Fruit fly (Drosophila melanogaster) whole organism, prepupa: Measurements from ENCODE around the gene Rint1.
A peak's percentile ranks its signal among the peaks of the same experiment; 100 is the strongest.

Source experiments
- CG11294 ChIP-seq: fragments of 200-800 bp; sonication (Bioruptor generic); IDR thresholded peaks from 2 replicates; pipeline ENCODE4 v1.3.6; 2022; ENCODE audit warnings: missing biosample characterization, missing genetic modification characterization
- CG11902 ChIP-seq: fragments of 200-800 bp; sonication (Bioruptor generic); optimal IDR thresholded peaks from 3 replicates; lab custom pipeline; 2016; ENCODE audit warnings: missing biosample characterization, missing genetic modification characterization
- CG15336 ChIP-seq: fragments of 200-800 bp; sonication (Bioruptor generic); IDR thresholded peaks from 2 replicates; pipeline ENCODE4 v1.3.6; 2022; ENCODE audit warnings: missing biosample characterization, missing genetic modification characterization
- CG1621 ChIP-seq: fragments of 200-800 bp; sonication (Bioruptor generic); optimal IDR thresholded peaks from 3 replicates; lab custom pipeline; 2018; ENCODE audit warnings: missing biosample characterization, mild to moderate bottlenecking, missing genetic modification characterization
- CG3032 ChIP-seq: fragments of 200-800 bp; optimal IDR thresholded peaks from 2 replicates; lab custom pipeline; 2019; ENCODE audit warnings: missing biosample characterization, mild to moderate bottlenecking, missing genetic modification characterization, moderate library complexity
- CG31627 ChIP-seq: fragments of 200-800 bp; sonication (Bioruptor generic); optimal IDR thresholded peaks from 3 replicates; lab custom pipeline; 2016; ENCODE audit warnings: missing biosample characterization, missing genetic modification characterization
- CG3919 ChIP-seq: fragments of 200-800 bp; sonication (Bioruptor generic); optimal IDR thresholded peaks from 3 replicates; lab custom pipeline; 2016; ENCODE audit warnings: missing biosample characterization, missing genetic modification characterization
- CG6163 ChIP-seq: fragments of 200-800 bp; sonication (Bioruptor generic); IDR thresholded peaks from 3 replicates; pipeline ENCODE4 v1.3.6; 2022; ENCODE audit warnings: missing biosample characterization, missing genetic modification characterization
- CG6276 ChIP-seq: fragments of 200-800 bp; sonication (Bioruptor generic); optimal IDR thresholded peaks from 2 replicates; lab custom pipeline; 2017; ENCODE audit warnings: missing biosample characterization, mild to moderate bottlenecking, missing genetic modification characterization
- CG6792 ChIP-seq: fragments of 200-800 bp; sonication (Bioruptor generic); optimal IDR thresholded peaks from 3 replicates; lab custom pipeline; 2016; ENCODE audit warnings: missing biosample characterization, missing genetic modification characterization
- CG6808 ChIP-seq: fragments of 200-800 bp; sonication (Bioruptor generic); optimal IDR thresholded peaks from 3 replicates; lab custom pipeline; 2017; ENCODE audit warnings: missing biosample characterization, missing genetic modification characterization, mild to moderate bottlenecking, moderate library complexity, missing genetic modification reagents
- CG6854 ChIP-seq: fragments of 200-800 bp; sonication (Bioruptor generic); optimal IDR thresholded peaks from 2 replicates; lab custom pipeline; 2017; ENCODE audit warnings: missing biosample characterization, mild to moderate bottlenecking, missing genetic modification characterization
- CG7368 ChIP-seq: fragments of 200-800 bp; sonication (Bioruptor generic); optimal IDR thresholded peaks from 3 replicates; lab custom pipeline; 2016; ENCODE audit warnings: missing biosample characterization, missing genetic modification characterization
- CG8119 ChIP-seq: fragments of 200-800 bp; sonication (Bioruptor generic); IDR thresholded peaks from 3 replicates; pipeline ENCODE4 v1.3.6; 2022; ENCODE audit warnings: missing biosample characterization, missing genetic modification characterization
- CG8632 ChIP-seq: fragments of 200-800 bp; sonication (Bioruptor generic); optimal IDR thresholded peaks from 3 replicates; lab custom pipeline; 2016; ENCODE audit warnings: missing biosample characterization, missing genetic modification characterization
- CG9139 ChIP-seq: fragments of 200-800 bp; sonication (Bioruptor generic); optimal IDR thresholded peaks from 3 replicates; lab custom pipeline; 2017; ENCODE audit warnings: missing biosample characterization, mild to moderate bottlenecking, missing genetic modification characterization
- Eip75B ChIP-seq: fragments of 200-800 bp; sonication (Bioruptor generic); optimal IDR thresholded peaks from 3 replicates; lab custom pipeline; 2016; ENCODE audit warnings: missing biosample characterization, missing genetic modification characterization
- Eip78C ChIP-seq: fragments of 200-800 bp; sonication (Bioruptor generic); peaks from one replicate; lab custom pipeline; 2016; ENCODE audit warnings: missing biosample characterization, missing genetic modification characterization
- Eip93F ChIP-seq: fragments of 200-800 bp; sonication (Bioruptor generic); optimal IDR thresholded peaks from 2 replicates; lab custom pipeline; 2016; ENCODE audit warnings: missing biosample characterization, mild to moderate bottlenecking, missing genetic modification characterization
- Gug ChIP-seq: fragments of 200-800 bp; sonication (Bioruptor generic); IDR thresholded peaks from 2 replicates; pipeline ENCODE4 v1.3.6; 2022; ENCODE audit warnings: missing biosample characterization, missing genetic modification characterization
- Hr4 ChIP-seq: fragments of 200-800 bp; sonication (Bioruptor generic); optimal IDR thresholded peaks from 3 replicates; lab custom pipeline; 2016; ENCODE audit warnings: missing biosample characterization, missing genetic modification characterization
- Lpt ChIP-seq: fragments of 200-800 bp; sonication (Bioruptor generic); optimal IDR thresholded peaks from 3 replicates; lab custom pipeline; 2016; ENCODE audit warnings: missing biosample characterization, missing genetic modification characterization
- OdsH ChIP-seq: fragments of 200-800 bp; sonication (Bioruptor generic); optimal IDR thresholded peaks from 3 replicates; lab custom pipeline; 2016; ENCODE audit warnings: missing biosample characterization, missing genetic modification characterization
- Sox14 ChIP-seq: fragments of 200-800 bp; sonication (Bioruptor generic); optimal IDR thresholded peaks from 3 replicates; lab custom pipeline; 2016; ENCODE audit warnings: missing biosample characterization, missing genetic modification characterization
- Sox15 ChIP-seq: fragments of 200-800 bp; sonication (Bioruptor generic); optimal IDR thresholded peaks from 3 replicates; lab custom pipeline; 2016; ENCODE audit warnings: missing biosample characterization, missing genetic modification characterization
- acj6 ChIP-seq: fragments of 200-800 bp; sonication (Bioruptor generic); optimal IDR thresholded peaks from 3 replicates; lab custom pipeline; 2016; ENCODE audit warnings: missing biosample characterization, missing genetic modification characterization
- cyc ChIP-seq: fragments of 200-800 bp; sonication (Bioruptor generic); optimal IDR thresholded peaks from 3 replicates; lab custom pipeline; 2016; ENCODE audit warnings: missing biosample characterization, missing genetic modification characterization
- dac ChIP-seq: fragments of 200-800 bp; sonication (Bioruptor generic); optimal IDR thresholded peaks from 2 replicates; lab custom pipeline; 2017; ENCODE audit warnings: missing biosample characterization, mild to moderate bottlenecking, missing genetic modification characterization
- dsx ChIP-seq: fragments of 200-800 bp; optimal IDR thresholded peaks from 3 replicates; lab custom pipeline; 2019; ENCODE audit warnings: missing biosample characterization, mild to moderate bottlenecking, missing genetic modification characterization, moderate library complexity; ENCODE audit not compliant: poor library complexity, severe bottlenecking
- eg ChIP-seq: fragments of 200-800 bp; sonication (Bioruptor generic); IDR thresholded peaks from 3 replicates; pipeline ENCODE4 v1.3.6; 2022; ENCODE audit warnings: missing biosample characterization, missing genetic modification characterization
- esn ChIP-seq: fragments of 200-800 bp; sonication (Bioruptor generic); optimal IDR thresholded peaks from 2 replicates; lab custom pipeline; 2016; ENCODE audit warnings: missing biosample characterization, mild to moderate bottlenecking, missing genetic modification characterization, moderate library complexity
- fd59A ChIP-seq: fragments of 200-800 bp; sonication (Bioruptor generic); optimal IDR thresholded peaks from 2 replicates; lab custom pipeline; 2017; ENCODE audit warnings: missing biosample characterization, mild to moderate bottlenecking, missing genetic modification characterization, missing genetic modification reagents
- fd85E ChIP-seq: fragments of 200-800 bp; sonication (Bioruptor generic); optimal IDR thresholded peaks from 3 replicates; lab custom pipeline; 2016; ENCODE audit warnings: missing biosample characterization, missing genetic modification characterization
- net ChIP-seq: fragments of 200-800 bp; sonication (Bioruptor generic); optimal IDR thresholded peaks from 3 replicates; lab custom pipeline; 2016; ENCODE audit warnings: missing biosample characterization, missing genetic modification characterization
- pdm3 ChIP-seq: fragments of 200-800 bp; sonication (Bioruptor generic); optimal IDR thresholded peaks from 3 replicates; lab custom pipeline; 2016; ENCODE audit warnings: missing biosample characterization, missing genetic modification characterization
- salr ChIP-seq, 2 experiments: fragments of 200-800 bp; sonication (Bioruptor generic); optimal IDR thresholded peaks; 3 replicates each; lab custom pipeline; 2016 to 2018; ENCODE audit warnings: missing biosample characterization in 2 of 2, missing genetic modification characterization in 2 of 2, mild to moderate bottlenecking in 1 of 2
- spab ChIP-seq: fragments of 200-800 bp; sonication (Bioruptor generic); optimal IDR thresholded peaks from 2 replicates; lab custom pipeline; 2017; ENCODE audit warnings: missing biosample characterization, mild to moderate bottlenecking, missing genetic modification characterization, missing genetic modification reagents
- ss ChIP-seq, 2 experiments: fragments of 200-800 bp; sonication (Bioruptor generic); optimal IDR thresholded peaks; 2 replicates in 1 of 2; 3 replicates in 1 of 2; lab custom pipeline; 2017 to 2018; ENCODE audit warnings: mild to moderate bottlenecking in 2 of 2, missing biosample characterization in 2 of 2, missing genetic modification characterization in 2 of 2, moderate library complexity in 1 of 2
- svp ChIP-seq: fragments of 200-800 bp; sonication (Bioruptor generic); peaks from one replicate; lab custom pipeline; 2016; ENCODE audit warnings: missing biosample characterization, missing genetic modification characterization
- vri ChIP-seq: fragments of 200-800 bp; sonication (Bioruptor generic); optimal IDR thresholded peaks from 3 replicates; lab custom pipeline; 2016; ENCODE audit warnings: missing biosample characterization, mild to moderate bottlenecking, missing genetic modification characterization

Rint1 gene

DNA sequence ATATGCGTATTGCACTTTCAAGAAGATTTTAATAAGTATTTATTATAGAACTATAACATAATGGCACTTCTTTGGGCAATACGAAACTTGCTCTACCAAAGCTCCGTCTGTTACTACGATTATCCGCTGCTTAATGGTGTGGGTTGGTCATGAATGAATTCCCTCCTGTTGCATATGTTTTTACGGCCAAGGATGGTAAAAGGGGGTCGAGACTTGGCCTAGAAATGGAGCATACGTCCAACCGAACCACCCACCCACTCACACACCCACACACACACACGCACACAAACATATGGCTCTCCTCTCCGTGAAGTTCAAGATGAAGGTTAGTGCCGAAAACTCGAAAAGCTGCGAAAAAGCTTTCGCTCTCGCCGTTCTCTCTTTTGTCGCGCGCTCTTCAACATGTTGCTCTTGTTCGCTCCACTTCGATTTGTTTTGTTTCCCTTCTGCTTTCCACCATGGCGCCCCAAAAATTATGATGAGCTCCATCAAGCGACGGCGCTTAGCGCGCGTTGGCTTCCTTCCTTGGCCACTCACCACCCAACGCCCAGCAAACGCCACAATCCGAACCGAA lies 9.8 kb upstream of the Rint1 start:
- TF ChIP-seq net (no peak), CG15336 (no peak), CG6276 (no peak), CG6854 (GFP tag; lab: Kevin White, UChicago) (no peak), CG6163 (GFP tag; lab: Robert Waterston, UW) (no peak)
- TF ChIP-seq, all 60 proteins: peak for 0

DNA sequence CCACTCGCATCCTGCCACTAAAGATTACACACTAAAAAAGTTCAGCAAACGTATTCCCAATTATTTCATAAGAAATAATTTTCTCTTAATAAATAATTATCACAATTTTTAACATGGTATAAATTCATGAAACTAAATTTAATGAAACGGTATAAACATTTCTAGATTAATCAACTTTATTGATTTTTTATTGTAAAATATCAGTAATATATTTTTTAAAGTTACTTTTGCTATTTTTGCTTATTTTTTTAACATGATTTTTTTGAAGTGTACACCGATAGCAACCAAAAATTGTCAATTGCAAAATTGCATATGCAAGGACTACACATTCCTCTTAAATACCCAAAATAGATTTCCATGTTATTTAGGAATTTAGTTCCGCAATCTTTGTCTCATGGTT lies 9.3 kb upstream of the Rint1 start:
- TF ChIP-seq ss (GFP tag; optimal IDR thresholded peaks at IDR 0.05; lab: Kevin White, UChicago) (no peak), CG9139 (no peak), cyc (GFP tag; lab: Kevin White, UChicago) (no peak), spab (GFP tag; lab: Kevin White, UChicago) (no peak), CG6792 (GFP tag; lab: Kevin White, UChicago) (no peak), Eip75B (GFP tag; lab: Kevin White, UChicago) (no peak), CG6854 (GFP tag; lab: Kevin White, UChicago) (no peak), eg (GFP tag; lab: Robert Waterston, UW) (no peak), Gug (GFP tag; lab: Robert Waterston, UW) (no peak), CG1621 (tag; lab: Kevin White, UChicago) (no peak), CG3032 (tag; lab: Kevin White, UChicago) (no peak), CG3919 (GFP tag; lab: Kevin White, UChicago) (no peak), vri (GFP tag; lab: Kevin White, UChicago) (no peak), esn (GFP tag; lab: Kevin White, UChicago) (no peak), CG11294 (GFP tag; lab: Robert Waterston, UW) (no peak), Lpt (GFP tag; lab: Kevin White, UChicago) (no peak)

DNA sequence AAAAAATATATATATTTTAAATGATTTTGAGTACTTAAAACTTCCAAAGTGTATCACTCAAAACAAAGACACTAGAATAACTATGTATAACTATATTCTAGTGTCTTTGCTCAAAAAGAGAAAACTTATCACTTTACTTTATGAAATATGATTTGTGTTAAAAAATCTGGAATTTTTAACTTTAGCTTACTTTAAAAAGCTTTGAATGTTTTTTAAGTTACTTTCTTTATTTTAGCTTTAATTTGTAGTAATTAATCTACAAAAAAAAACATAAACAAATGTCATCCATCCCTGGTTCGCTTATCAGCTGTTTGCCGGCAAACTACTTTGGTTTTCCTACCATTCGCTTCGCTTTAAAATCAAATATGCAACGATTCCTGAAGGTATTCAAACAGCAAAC lies 3.7 kb upstream of the Rint1 start, which contains the start of gene CG8607:
TSS of gene CG8607 (plus strand) at position 301 of the 400 bp plus-strand sequence.
- TF ChIP-seq Eip78C (GFP tag; lab: Kevin White, UChicago): no peak
- no peak for TF ChIP-seq svp
- TF ChIP-seq dsx (GFP tag; lab: Kevin White, UChicago): no peak
- TF ChIP-seq fd85E (GFP tag; lab: Kevin White, UChicago): no peak
- TF ChIP-seq CG11294 (GFP tag; lab: Robert Waterston, UW): no peak
- no peak for TF ChIP-seq CG11902
- TF ChIP-seq CG8632: no peak
- TF ChIP-seq CG31627: no peak
- TF ChIP-seq fd59A (GFP tag; lab: Kevin White, UChicago): no peak
- TF ChIP-seq eg (GFP tag; lab: Robert Waterston, UW): no peak
- no peak for TF ChIP-seq ss (GFP tag; optimal IDR thresholded peaks at IDR 0.05; lab: Kevin White, UChicago)

DNA sequence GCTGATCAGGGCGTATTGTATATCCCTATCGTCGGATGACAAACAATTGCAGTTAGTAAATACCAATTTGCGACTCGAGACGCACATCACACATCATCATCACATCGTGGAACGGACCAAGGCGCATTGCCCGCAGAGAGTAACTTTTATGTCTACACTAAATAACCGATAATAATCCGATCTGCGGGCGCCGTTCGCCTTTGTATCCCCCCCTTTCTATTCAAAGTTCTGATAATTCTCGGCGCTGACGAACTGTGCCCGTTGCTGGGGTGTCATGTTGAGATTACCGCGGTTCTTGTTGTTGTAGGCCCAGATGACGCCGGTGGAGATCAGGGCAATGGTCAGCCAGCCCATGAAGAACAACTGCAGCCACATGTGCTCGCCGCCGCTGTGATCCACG lies 3.3 kb downstream of the Rint1 start:
- TF ChIP-seq eg (GFP tag; lab: Robert Waterston, UW): no peak
- TF ChIP-seq salr (GFP tag; optimal IDR thresholded peaks at IDR 0.05; lab: Kevin White, UChicago): no peak
- no peak for TF ChIP-seq acj6
- TF ChIP-seq CG7368 (GFP tag; lab: Kevin White, UChicago): no peak
- no peak for TF ChIP-seq Hr4 (GFP tag; lab: Kevin White, UChicago)
- TF ChIP-seq Sox15 (GFP tag; lab: Kevin White, UChicago): no peak

DNA sequence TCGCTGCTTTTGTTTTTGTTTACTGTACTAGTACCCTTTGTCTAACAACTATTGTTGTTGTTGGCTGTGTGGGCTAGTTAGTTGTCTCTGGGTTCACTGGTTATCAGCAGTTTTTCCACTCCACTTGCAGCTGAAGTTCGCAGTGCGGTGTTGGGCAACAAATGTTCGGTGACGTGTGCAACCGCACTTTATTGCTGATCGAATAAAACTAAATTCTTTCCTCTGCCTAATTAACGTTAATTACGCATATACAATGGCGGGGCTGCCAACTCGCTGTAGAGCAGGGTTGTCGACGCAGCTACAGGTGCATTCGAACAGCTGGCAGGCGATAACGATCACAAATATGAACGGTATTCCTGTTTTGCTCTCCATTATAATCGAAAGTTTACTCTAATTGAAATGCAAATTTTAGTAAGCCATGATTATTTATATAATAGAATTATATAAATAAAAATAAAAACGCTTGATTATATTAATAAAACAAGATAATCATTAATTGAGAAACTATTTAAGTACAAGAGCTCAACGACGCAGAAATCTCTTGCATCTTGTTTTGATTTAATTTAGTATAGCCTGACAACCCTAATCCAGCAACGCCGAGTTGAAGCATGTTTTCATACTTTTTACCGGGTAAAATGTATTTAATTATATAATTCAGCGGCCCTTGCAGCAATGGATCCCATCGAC lies 5.3 kb downstream of the Rint1 start, which contains the start of the genes mrva, CG42307 and mus312:
TSS of gene mrva (minus strand) at position 276 of the 687 bp plus-strand sequence.
TSS of gene CG42307 (plus strand) at position 566 of the 687 bp plus-strand sequence.
TSS of gene mus312 (plus strand) at position 566 of the 687 bp plus-strand sequence.
- no peak for TF ChIP-seq pdm3 (GFP tag; lab: Kevin White, UChicago)
- no peak for TF ChIP-seq fd85E (GFP tag; lab: Kevin White, UChicago)
- TF ChIP-seq Sox14: peak; percentile 79
- no peak for TF ChIP-seq OdsH (GFP tag; lab: Kevin White, UChicago)
- peak; percentile 89 for TF ChIP-seq eg (GFP tag; lab: Robert Waterston, UW)
- no peak for TF ChIP-seq Eip78C (GFP tag; lab: Kevin White, UChicago)
- TF ChIP-seq CG6854 (GFP tag; lab: Kevin White, UChicago): peak; percentile 13
- TF ChIP-seq fd59A (GFP tag; lab: Kevin White, UChicago): peak; percentile 28
- TF ChIP-seq CG6163 (GFP tag; lab: Robert Waterston, UW): peak; percentile 78
- TF ChIP-seq Eip75B (GFP tag; lab: Kevin White, UChicago): no peak
- TF ChIP-seq CG3919 (GFP tag; lab: Kevin White, UChicago): no peak
- no peak for TF ChIP-seq Lpt (GFP tag; lab: Kevin White, UChicago)
- no peak for TF ChIP-seq dac (GFP tag; lab: Kevin White, UChicago)
- TF ChIP-seq CG3032 (tag; lab: Kevin White, UChicago): peak; percentile 90
- TF ChIP-seq ss (GFP tag; optimal IDR thresholded peaks at IDR 0.05; lab: Kevin White, UChicago): no peak
- peak; percentile 60 for TF ChIP-seq cyc (GFP tag; lab: Kevin White, UChicago)
- TF ChIP-seq CG6808 (GFP tag; lab: Kevin White, UChicago): no peak
- TF ChIP-seq dsx (GFP tag; lab: Kevin White, UChicago): peak; percentile 48
- no peak for TF ChIP-seq CG9139
- TF ChIP-seq CG1621 (tag; lab: Kevin White, UChicago): no peak
- TF ChIP-seq Eip93F: peak; percentile 52
- TF ChIP-seq CG8119 (GFP tag; lab: Robert Waterston, UW): peak; percentile 80
- TF ChIP-seq CG11294 (GFP tag; lab: Robert Waterston, UW): peak; percentile 82; the same call in 1 of the 2 replicates
